Worm (Caenorhabditis elegans) whole organism, L3 larva: ENCODE results near the gene F54B8.4.
"Not testable (repeated sequence)": the region's sequence is repeated elsewhere in the genome, so short reads cannot be mapped to it uniquely, and the experiment has no call there.

ENCODE experiments used
- R02D3.7 ChIP-seq: fragments of 150-350 bp; optimal IDR thresholded peaks from 2 replicates; lab custom pipeline; 2014; ENCODE audit warnings: missing biosample characterization, missing genetic modification characterization
- ama-1 ChIP-seq: fragments of 150-350 bp; optimal IDR thresholded peaks from 2 replicates; lab custom pipeline; 2018
- ceh-82 ChIP-seq: fragments of 150-350 bp; optimal IDR thresholded peaks from 2 replicates; lab custom pipeline; 2014; ENCODE audit warnings: missing biosample characterization, missing genetic modification characterization
- ceh-9 ChIP-seq: sonication (generic microtip); optimal IDR thresholded peaks from 2 replicates; lab custom pipeline; 2018; ENCODE audit warnings: missing biosample characterization, missing genetic modification characterization
- elt-1 ChIP-seq: fragments of 150-350 bp; optimal IDR thresholded peaks from 2 replicates; lab custom pipeline; 2014; ENCODE audit warnings: missing biosample characterization, missing genetic modification characterization
- elt-2 ChIP-seq: sonication (generic microtip); optimal IDR thresholded peaks from 2 replicates; lab custom pipeline; 2016; ENCODE audit warnings: missing genetic modification reagents, mild to moderate bottlenecking, missing genetic modification characterization, missing compliant biosample characterization
- elt-3 ChIP-seq, 3 experiments: fragments of 150-350 bp in 1 of 3; sonication (generic microtip) in 2 of 3; optimal IDR thresholded peaks; 2 replicates in 2 of 3; 4 replicates in 1 of 3; lab custom pipeline; 2014 to 2017; ENCODE audit warnings: missing biosample characterization in 3 of 3, missing genetic modification characterization in 3 of 3
- eor-1 ChIP-seq, 2 experiments: fragments of 150-350 bp; optimal IDR thresholded peaks; 2 replicates each; lab custom pipeline; 2014 to 2018; ENCODE audit warnings: missing biosample characterization in 2 of 2, missing genetic modification characterization in 2 of 2
- fkh-2 ChIP-seq: fragments of 150-350 bp; optimal IDR thresholded peaks from 2 replicates; lab custom pipeline; 2014; ENCODE audit warnings: missing biosample characterization, missing genetic modification reagents, missing genetic modification characterization
- hmg-11 ChIP-seq: sonication (generic microtip); optimal IDR thresholded peaks from 2 replicates; lab custom pipeline; 2016; ENCODE audit warnings: missing genetic modification characterization, missing compliant biosample characterization
- lin-15B ChIP-seq: fragments of 150-350 bp; optimal IDR thresholded peaks from 2 replicates; lab custom pipeline; 2014; ENCODE audit warnings: missing biosample characterization, missing genetic modification characterization
- mdl-1 ChIP-seq: fragments of 150-350 bp; optimal IDR thresholded peaks from 2 replicates; lab custom pipeline; 2014; ENCODE audit warnings: missing biosample characterization, missing genetic modification characterization
- mml-1 ChIP-seq: fragments of 150-350 bp; sonication (generic microtip); optimal IDR thresholded peaks from 3 replicates; lab custom pipeline; 2014; ENCODE audit warnings: missing biosample characterization, missing genetic modification characterization
- nhr-11 ChIP-seq: fragments of 150-350 bp; optimal IDR thresholded peaks from 2 replicates; lab custom pipeline; 2014; ENCODE audit warnings: missing biosample characterization, missing genetic modification characterization
- nhr-12 ChIP-seq: fragments of 150-350 bp; optimal IDR thresholded peaks from 2 replicates; lab custom pipeline; 2014; ENCODE audit warnings: missing biosample characterization, missing genetic modification characterization
- nhr-23 ChIP-seq: fragments of 150-350 bp; optimal IDR thresholded peaks from 2 replicates; lab custom pipeline; 2014; ENCODE audit warnings: missing biosample characterization, missing genetic modification reagents, missing genetic modification characterization
- nhr-25 ChIP-seq: sonication (generic microtip); optimal IDR thresholded peaks from 2 replicates; lab custom pipeline; 2017; ENCODE audit warnings: missing biosample characterization, missing genetic modification characterization
- nhr-28 ChIP-seq: fragments of 150-350 bp; optimal IDR thresholded peaks from 2 replicates; lab custom pipeline; 2014; ENCODE audit warnings: missing biosample characterization, missing genetic modification characterization
- nhr-77 ChIP-seq: fragments of 150-350 bp; optimal IDR thresholded peaks from 2 replicates; lab custom pipeline; 2014; ENCODE audit warnings: missing biosample characterization, missing genetic modification characterization
- pha-4 ChIP-seq: fragments of 150-350 bp; optimal IDR thresholded peaks from 2 replicates; lab custom pipeline; 2014; ENCODE audit warnings: missing biosample characterization, missing genetic modification reagents, missing genetic modification characterization
- pqm-1 ChIP-seq: fragments of 150-350 bp; optimal IDR thresholded peaks from 2 replicates; lab custom pipeline; 2017; ENCODE audit warnings: missing biosample characterization, missing genetic modification characterization, inconsistent platforms
- sea-2 ChIP-seq: fragments of 150-350 bp; sonication (generic microtip); optimal IDR thresholded peaks from 4 replicates; lab custom pipeline; 2014; ENCODE audit warnings: missing biosample characterization, missing genetic modification reagents, missing genetic modification characterization
- skn-1 ChIP-seq: fragments of 150-350 bp; optimal IDR thresholded peaks from 2 replicates; lab custom pipeline; 2014; ENCODE audit warnings: missing biosample characterization, missing genetic modification characterization
- snpc-4 ChIP-seq: fragments of 150-350 bp; optimal IDR thresholded peaks from 2 replicates; lab custom pipeline; 2014; ENCODE audit warnings: missing biosample characterization, missing genetic modification characterization
- tbx-2 ChIP-seq: sonication (generic microtip); optimal IDR thresholded peaks from 2 replicates; lab custom pipeline; 2016; ENCODE audit warnings: mild to moderate bottlenecking, missing genetic modification characterization, missing compliant biosample characterization
- unc-39 ChIP-seq: sonication (generic microtip); optimal IDR thresholded peaks from 4 replicates; lab custom pipeline; 2017; ENCODE audit warnings: missing biosample characterization, missing genetic modification characterization
- unc-62 ChIP-seq: fragments of 150-350 bp; sonication (generic microtip); optimal IDR thresholded peaks from 4 replicates; lab custom pipeline; 2014; ENCODE audit warnings: missing biosample characterization, missing genetic modification reagents, missing genetic modification characterization
- ztf-11 ChIP-seq: fragments of 150-350 bp; optimal IDR thresholded peaks from 2 replicates; lab custom pipeline; 2014; ENCODE audit warnings: missing biosample characterization, missing genetic modification characterization

The F54B8.4 gene

ce11 chrV:15802623-15803022, 13.6 kb upstream of the F54B8.4 start, which contains the start of gene T26E4.9:
Gene T26E4.9, minus strand, starts transcription at chrV:15802723.
- not testable (repeated sequence) for TF ChIP-seq pha-4 (tag; lab: Kevin White, UChicago); nhr-12; hmg-11 (tag; lab: Kevin White, UChicago)

- TF ChIP-seq elt-1 (tag; lab: Kevin White, UChicago); ama-1; ceh-82: not testable (repeated sequence)
Measured at ce11 chrV:15803079-15803478, 13.1 kb upstream of the F54B8.4 start, which contains the start of gene srd-27. Gene srd-27, plus strand, starts transcription at chrV:15803379.

ce11 chrV:15803748-15804147, 12.4 kb upstream of the F54B8.4 start, which contains the start of gene T26E4.18:
Gene T26E4.18, minus strand, starts transcription at chrV:15803848.
- TF ChIP-seq nhr-77 (tag; lab: Kevin White, UChicago); unc-62 (GFP tag; lab: Kevin White, UChicago); fkh-2 (tag; lab: Kevin White, UChicago): not testable (repeated sequence)

- not testable (repeated sequence) for TF ChIP-seq unc-62 (GFP tag; lab: Kevin White, UChicago); mml-1; tbx-2 (tag; lab: Kevin White, UChicago)
Measured at ce11 chrV:15807420-15807819, 8.8 kb upstream of the F54B8.4 start, which contains the start of gene srsx-38. Gene srsx-38, minus strand, starts transcription at chrV:15807520.

- TF ChIP-seq eor-1 (tag; optimal IDR thresholded peaks at IDR 0.05; lab: Kevin White, UChicago) (no peak), hmg-11 (tag; lab: Kevin White, UChicago) (no peak), ceh-82 (no peak), ama-1 (no peak), R02D3.7 (tag; lab: Kevin White, UChicago) (no peak), nhr-11 (tag; lab: Kevin White, UChicago) (no peak), nhr-28 (tag; lab: Kevin White, UChicago) (no peak), snpc-4 (no peak), tbx-2 (tag; lab: Kevin White, UChicago) (no peak), nhr-77 (tag; lab: Kevin White, UChicago) (no peak), nhr-25 (tag; lab: Kevin White, UChicago) (no peak), elt-3 (tag; optimal IDR thresholded peaks at IDR 0.05; lab: Kevin White, UChicago) (no peak), pqm-1 (tag; lab: Kevin White, UChicago) (no peak), nhr-23 (no peak), mdl-1 (tag; lab: Kevin White, UChicago) (no peak), ztf-11 (tag; lab: Kevin White, UChicago) (no peak)
Measured at ce11 chrV:15809543-15809942, 6.6 kb upstream of the F54B8.4 start, which contains the start of gene srsx-36. Gene srsx-36, minus strand, starts transcription at chrV:15809643.

ce11 chrV:15810446-15810845, 5.7 kb upstream of the F54B8.4 start, which contains the start of gene F54B8.1:
Gene F54B8.1, plus strand, starts transcription at chrV:15810746.
- TF ChIP-seq ceh-9 = no peak
- no peak for TF ChIP-seq elt-2 (tag; lab: Kevin White, UChicago)

- not testable (repeated sequence) for TF ChIP-seq nhr-77 (tag; lab: Kevin White, UChicago); unc-39 (tag; lab: Kevin White, UChicago); sea-2 (GFP tag; lab: Kevin White, UChicago)
Measured at ce11 chrV:15811982-15812381, 4.2 kb upstream of the F54B8.4 start, which contains the start of gene nhr-282. Gene nhr-282, plus strand, starts transcription at chrV:15812282.

- no peak for TF ChIP-seq skn-1 (tag; lab: Kevin White, UChicago)
- no peak for TF ChIP-seq elt-3 (tag; optimal IDR thresholded peaks at IDR 0.05; lab: Kevin White, UChicago)
- TF ChIP-seq ama-1 = no peak
- no peak for TF ChIP-seq lin-15B (tag; lab: Kevin White, UChicago)
Measured at ce11 chrV:15817746-15818145, 1.6 kb downstream of the F54B8.4 start, which contains the start of gene abf-3. Gene abf-3, minus strand, starts transcription at chrV:15817846.
